Worm (Caenorhabditis elegans) whole organism, midembryonic: ENCODE results near the gene spi-1.
A peak's percentile ranks its signal among the peaks of the same experiment; 100 is the strongest.

Source experiments
- T22C8.4 ChIP-seq: fragments of 200-800 bp; sonication (Bioruptor generic); IDR thresholded peaks from 2 replicates; pipeline ENCODE4 v1.3.6; 2022; ENCODE audit warnings: missing genetic modification characterization, missing compliant biosample characterization
- cog-1 ChIP-seq: sonication (generic microtip); optimal IDR thresholded peaks from 2 replicates; lab custom pipeline; 2016; ENCODE audit warnings: missing genetic modification characterization, missing compliant biosample characterization
- flt-1 ChIP-seq: fragments of 200-800 bp; sonication (Bioruptor generic); IDR thresholded peaks from 2 replicates; pipeline ENCODE4 v1.3.6; 2022; ENCODE audit warnings: missing genetic modification characterization, missing compliant biosample characterization
- klf-2 ChIP-seq: fragments of 200-800 bp; sonication (Bioruptor generic); conservative IDR thresholded peaks from 2 replicates; pipeline ENCODE4 v1.3.6; 2022; ENCODE audit warnings: missing genetic modification reagents, missing genetic modification characterization, missing compliant biosample characterization
- med-1 ChIP-seq: sonication (generic microtip); optimal IDR thresholded peaks from 2 replicates; lab custom pipeline; 2017; ENCODE audit warnings: missing genetic modification characterization, mild to moderate bottlenecking, missing compliant biosample characterization, antibody characterized with exemption, missing genetic modification reagents; ENCODE audit not compliant: insufficient read depth
- ref-1 ChIP-seq: fragments of 200-800 bp; sonication (Bioruptor generic); conservative IDR thresholded peaks from 2 replicates; pipeline ENCODE4 v1.3.6; 2022; ENCODE audit warnings: missing genetic modification reagents, missing genetic modification characterization, missing compliant biosample characterization
- tab-1 ChIP-seq: fragments of 200-800 bp; sonication (Bioruptor generic); IDR thresholded peaks from 2 replicates; pipeline ENCODE4 v1.3.6; 2022; ENCODE audit warnings: missing genetic modification characterization, missing compliant biosample characterization
- ztf-23 ChIP-seq: fragments of 200-800 bp; sonication (Bioruptor generic); IDR thresholded peaks from 2 replicates; pipeline ENCODE4 v1.3.6; 2022; ENCODE audit warnings: missing genetic modification reagents, missing genetic modification characterization, missing compliant biosample characterization
- ztf-29 ChIP-seq: fragments of 200-800 bp; sonication (Bioruptor generic); IDR thresholded peaks from 2 replicates; pipeline ENCODE4 v1.3.6; 2022; ENCODE audit warnings: missing genetic modification reagents, missing genetic modification characterization, missing compliant biosample characterization

Gene spi-1

ce11 chrII:7529078-7529683 is 33.1 kb downstream of the spi-1 start, which contains the start of gene ZK1290.5:
Gene ZK1290.5, plus strand, starts transcription at chrII:7529643.
- TF ChIP-seq ztf-23 (GFP tag; lab: Robert Waterston, UW) (no peak), tab-1 (GFP tag; lab: Robert Waterston, UW) (no peak), ref-1 (GFP tag; lab: Robert Waterston, UW) (no peak), klf-2 (GFP tag; lab: Robert Waterston, UW) (no peak), cog-1 (tag; lab: Kevin White, UChicago) (peak; percentile 5), flt-1 (GFP tag; lab: Robert Waterston, UW) (no peak)

- TF ChIP-seq ref-1 (GFP tag; lab: Robert Waterston, UW) (no peak), ztf-23 (GFP tag; lab: Robert Waterston, UW) (no peak), cog-1 (tag; lab: Kevin White, UChicago) (no peak), ztf-29 (GFP tag; lab: Robert Waterston, UW) (no peak), tab-1 (GFP tag; lab: Robert Waterston, UW) (no peak), T22C8.4 (GFP tag; lab: Robert Waterston, UW) (no peak), med-1 (GFP tag; lab: Kevin White, UChicago) (no peak), flt-1 (GFP tag; lab: Robert Waterston, UW) (no peak), klf-2 (GFP tag; lab: Robert Waterston, UW) (no peak)
Observed at ce11 chrII:7530944-7531343, 34.9 kb downstream of the spi-1 start, which contains the start of gene wrt-1. Gene wrt-1, plus strand, starts transcription at chrII:7530996.

- no peak for TF ChIP-seq flt-1 (GFP tag; lab: Robert Waterston, UW)
- no peak for TF ChIP-seq klf-2 (GFP tag; lab: Robert Waterston, UW)
- TF ChIP-seq med-1 (GFP tag; lab: Kevin White, UChicago), result no peak
- no peak for TF ChIP-seq T22C8.4 (GFP tag; lab: Robert Waterston, UW)
- TF ChIP-seq tab-1 (GFP tag; lab: Robert Waterston, UW), result no peak
- no peak for TF ChIP-seq ztf-29 (GFP tag; lab: Robert Waterston, UW)
- no peak for TF ChIP-seq ref-1 (GFP tag; lab: Robert Waterston, UW)
- no peak for TF ChIP-seq cog-1 (tag; lab: Kevin White, UChicago)
- TF ChIP-seq ztf-23 (GFP tag; lab: Robert Waterston, UW), result no peak
Observed at ce11 chrII:7531478-7531877, 35.4 kb downstream of the spi-1 start.

ce11 chrII:7534369-7534768 is 38.3 kb downstream of the spi-1 start, which contains the start of gene wrt-10:
Gene wrt-10, minus strand, starts transcription at chrII:7534563.
- TF ChIP-seq ref-1 (GFP tag; lab: Robert Waterston, UW), result no peak
- TF ChIP-seq flt-1 (GFP tag; lab: Robert Waterston, UW), result no peak
- no peak for TF ChIP-seq ztf-29 (GFP tag; lab: Robert Waterston, UW)
- TF ChIP-seq med-1 (GFP tag; lab: Kevin White, UChicago), result no peak
- no peak for TF ChIP-seq T22C8.4 (GFP tag; lab: Robert Waterston, UW)

ce11 chrII:7534934-7535333 is 38.9 kb downstream of the spi-1 start, which contains the start of gene ZK1290.13:
Gene ZK1290.13, plus strand, starts transcription at chrII:7535006.
- TF ChIP-seq flt-1 (GFP tag; lab: Robert Waterston, UW) (no peak), klf-2 (GFP tag; lab: Robert Waterston, UW) (no peak), med-1 (GFP tag; lab: Kevin White, UChicago) (no peak), ref-1 (GFP tag; lab: Robert Waterston, UW) (no peak), cog-1 (tag; lab: Kevin White, UChicago) (no peak), ztf-23 (GFP tag; lab: Robert Waterston, UW) (no peak), tab-1 (GFP tag; lab: Robert Waterston, UW) (no peak), ztf-29 (GFP tag; lab: Robert Waterston, UW) (no peak), T22C8.4 (GFP tag; lab: Robert Waterston, UW) (no peak)

- TF ChIP-seq ztf-29 (GFP tag; lab: Robert Waterston, UW), result no peak
- TF ChIP-seq ref-1 (GFP tag; lab: Robert Waterston, UW), result no peak
Observed at ce11 chrII:7537603-7538230, 41.7 kb downstream of the spi-1 start, which contains the start of gene nfi-1. Gene nfi-1, plus strand, starts transcription at chrII:7538180.

- TF ChIP-seq ztf-29 (GFP tag; lab: Robert Waterston, UW) (no peak), T22C8.4 (GFP tag; lab: Robert Waterston, UW) (no peak), ztf-23 (GFP tag; lab: Robert Waterston, UW) (no peak), med-1 (GFP tag; lab: Kevin White, UChicago) (no peak), tab-1 (GFP tag; lab: Robert Waterston, UW) (no peak), cog-1 (tag; lab: Kevin White, UChicago) (no peak), flt-1 (GFP tag; lab: Robert Waterston, UW) (no peak), ref-1 (GFP tag; lab: Robert Waterston, UW) (no peak), klf-2 (GFP tag; lab: Robert Waterston, UW) (no peak)
Observed at ce11 chrII:7542952-7543351, 46.9 kb downstream of the spi-1 start.

ce11 chrII:7543808-7544207 is 47.8 kb downstream of the spi-1 start, which contains the start of gene rol-8:
Gene rol-8, plus strand, starts transcription at chrII:7544108.
- no peak for TF ChIP-seq ztf-29 (GFP tag; lab: Robert Waterston, UW)

ce11 chrII:7544782-7545181 is 48.7 kb downstream of the spi-1 start:
- TF ChIP-seq ref-1 (GFP tag; lab: Robert Waterston, UW), result no peak
- TF ChIP-seq T22C8.4 (GFP tag; lab: Robert Waterston, UW), result no peak
- no peak for TF ChIP-seq klf-2 (GFP tag; lab: Robert Waterston, UW)
- TF ChIP-seq ztf-23 (GFP tag; lab: Robert Waterston, UW), result no peak
- no peak for TF ChIP-seq ztf-29 (GFP tag; lab: Robert Waterston, UW)
- TF ChIP-seq cog-1 (tag; lab: Kevin White, UChicago), result no peak
- TF ChIP-seq flt-1 (GFP tag; lab: Robert Waterston, UW), result no peak
- no peak for TF ChIP-seq med-1 (GFP tag; lab: Kevin White, UChicago)
- TF ChIP-seq tab-1 (GFP tag; lab: Robert Waterston, UW), result no peak
